Worm (Caenorhabditis elegans) whole organism, late embryonic: ENCODE results near the gene C45B2.2.

Source experiments
- ceh-24 ChIP-seq: sonication (generic microtip); optimal IDR thresholded peaks from 2 replicates; lab custom pipeline; 2016; ENCODE audit warnings: mild to moderate bottlenecking, missing genetic modification characterization, missing compliant biosample characterization
- ceh-48 ChIP-seq: sonication (generic microtip); optimal IDR thresholded peaks from 2 replicates; lab custom pipeline; 2016; ENCODE audit warnings: missing genetic modification characterization, inconsistent platforms, missing compliant biosample characterization
- hlh-15 ChIP-seq: sonication (generic microtip); optimal IDR thresholded peaks from 2 replicates; lab custom pipeline; 2016; ENCODE audit warnings: missing genetic modification characterization, missing compliant biosample characterization
- mec-3 ChIP-seq: sonication (generic microtip); optimal IDR thresholded peaks from 2 replicates; lab custom pipeline; 2016; ENCODE audit warnings: borderline replicate concordance, missing genetic modification characterization, missing compliant biosample characterization
- nhr-11 ChIP-seq: fragments of 150-350 bp; optimal IDR thresholded peaks from 2 replicates; lab custom pipeline; 2014; ENCODE audit warnings: missing biosample characterization, missing genetic modification characterization
- pag-3 ChIP-seq: sonication (generic microtip); optimal IDR thresholded peaks from 2 replicates; lab custom pipeline; 2016; ENCODE audit warnings: missing compliant biosample characterization, missing genetic modification characterization, borderline replicate concordance
- pha-4 ChIP-seq: fragments of 150-350 bp; optimal IDR thresholded peaks from 2 replicates; lab custom pipeline; 2018; ENCODE audit warnings: missing biosample characterization, missing genetic modification reagents, missing genetic modification characterization
- rnt-1 ChIP-seq: sonication (generic microtip); optimal IDR thresholded peaks from 2 replicates; lab custom pipeline; 2016; ENCODE audit warnings: missing genetic modification characterization, missing compliant biosample characterization

ce11 chrX:6081793-6082192 is 2.7 kb upstream of the C45B2.2 start:
- TF ChIP-seq rnt-1 (tag; lab: Kevin White, UChicago) (no peak), ceh-48 (tag; lab: Kevin White, UChicago) (no peak), mec-3 (tag; lab: Kevin White, UChicago) (no peak), pha-4 (tag; lab: Kevin White, UChicago) (no peak), hlh-15 (tag; lab: Kevin White, UChicago) (no peak), ceh-24 (tag; lab: Kevin White, UChicago) (no peak), nhr-11 (no peak), pag-3 (no peak)
